Worm (Caenorhabditis elegans): Measurements from ENCODE around the gene Y61A9LA.7.

Gene Y61A9LA.7

DNA sequence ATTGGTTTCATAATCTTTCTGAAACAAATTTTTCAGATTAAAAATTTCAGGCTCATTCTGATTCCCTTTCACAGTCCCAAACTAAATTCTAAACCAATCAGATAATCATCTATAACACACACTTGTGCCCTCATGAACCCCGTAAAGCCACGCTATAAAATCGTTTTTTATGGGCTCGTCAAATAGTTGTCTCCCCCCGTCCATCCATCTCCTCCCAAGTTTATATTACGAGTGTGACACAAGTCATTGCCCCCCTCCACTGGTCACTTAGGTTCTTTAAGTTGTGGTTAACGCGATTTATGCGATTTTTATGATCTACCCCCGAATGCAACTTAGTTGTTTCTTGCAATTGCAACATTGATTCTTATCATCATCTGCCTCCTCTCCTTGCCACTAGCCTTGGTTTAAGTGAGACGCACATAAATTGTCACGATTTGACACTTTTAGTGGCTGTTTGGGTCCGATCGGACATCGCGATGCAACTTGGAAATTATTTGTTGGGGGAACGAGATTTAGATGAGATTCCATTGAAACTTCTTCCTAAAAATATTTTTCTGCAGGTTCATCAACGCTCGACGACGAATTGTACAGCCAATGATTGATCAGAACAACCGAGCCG is 50.2 kb downstream of the Y61A9LA.7 start:
- TF ChIP-seq efl-1 (optimal IDR thresholded peaks at IDR 0.05) = no peak
- peak in 1 of 2 experiments; percentile 50 for TF ChIP-seq efl-1 (GFP tag; optimal IDR thresholded peaks at IDR 0.05 in 1 of 2)
- TF ChIP-seq nhr-19 (GFP tag; conservative IDR thresholded peaks at IDR 0.05) = no peak
- no peak for TF ChIP-seq ama-1 (optimal IDR thresholded peaks at IDR 0.05)
- peak in 1 of 2 experiments; percentile 8 for TF ChIP-seq lsy-2 (tag; optimal IDR thresholded peaks at IDR 0.05)
- TF ChIP-seq rnt-1 (tag; optimal IDR thresholded peaks at IDR 0.05) = peak; percentile 24
- peak; percentile 17 for TF ChIP-seq lin-14 (GFP tag; optimal IDR thresholded peaks at IDR 0.05)
- TF ChIP-seq nhr-85 (tag) = peak; percentile 70

DNA sequence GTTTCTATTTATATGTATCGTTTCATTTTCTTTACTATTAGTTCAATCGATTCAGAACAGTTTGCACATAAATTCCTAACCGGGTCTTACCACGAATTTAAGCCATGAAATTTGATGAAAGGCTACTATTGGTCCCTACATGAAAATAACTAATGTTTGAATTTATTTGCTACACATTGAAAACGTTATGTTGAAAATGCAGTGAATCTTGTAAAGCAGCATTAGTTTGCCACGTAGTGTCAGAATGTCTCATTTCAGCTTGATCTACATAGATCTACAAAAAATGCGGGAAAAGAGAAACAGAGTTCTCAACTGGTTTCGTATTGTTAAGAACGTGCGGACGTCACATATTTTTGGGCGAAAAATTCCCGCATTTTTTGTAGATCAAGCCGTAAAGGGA is 50.8 kb downstream of the Y61A9LA.7 start:
- TF ChIP-seq ztf-11 (tag; optimal IDR thresholded peaks at IDR 0.05) = no peak
- no peak for TF ChIP-seq sup-37 (GFP tag; optimal IDR thresholded peaks at IDR 0.05)
- no peak for TF ChIP-seq unc-30 (tag; optimal IDR thresholded peaks at IDR 0.05)
- TF ChIP-seq tbx-2 (tag; optimal IDR thresholded peaks at IDR 0.05) = no peak
- TF ChIP-seq egl-13 (tag; optimal IDR thresholded peaks at IDR 0.05) = no peak
- TF ChIP-seq ceh-8 (GFP tag; optimal IDR thresholded peaks at IDR 0.05) = no peak
- no peak for TF ChIP-seq fkh-8 (tag; optimal IDR thresholded peaks at IDR 0.05)
- no peak for TF ChIP-seq jun-1 (tag; optimal IDR thresholded peaks at IDR 0.05)
- TF ChIP-seq nhr-20 (tag; optimal IDR thresholded peaks at IDR 0.05) = no peak
- no peak for TF ChIP-seq nhr-11 (tag; optimal IDR thresholded peaks at IDR 0.05)
- no peak for TF ChIP-seq unc-62 (GFP tag; optimal IDR thresholded peaks at IDR 0.05)
- TF ChIP-seq skn-1 (tag; optimal IDR thresholded peaks at IDR 0.05) = no peak
- no peak for TF ChIP-seq pax-3 (tag; optimal IDR thresholded peaks at IDR 0.05)
- no peak for TF ChIP-seq mef-2 (tag; optimal IDR thresholded peaks at IDR 0.05)
